Fruit fly (Drosophila melanogaster) whole organism, embryonic: ENCODE measurements around the gene CG13837.

Experiments
- Antp ChIP-seq: fragments of 200-800 bp; sonication (Bioruptor generic); optimal IDR thresholded peaks from 3 replicates; lab custom pipeline; 2016; ENCODE audit warnings: missing biosample characterization, missing genetic modification characterization
- Atf3 ChIP-seq: fragments of 200-800 bp; sonication (Bioruptor generic); optimal IDR thresholded peaks from 3 replicates; lab custom pipeline; 2016; ENCODE audit warnings: missing biosample characterization, missing genetic modification characterization
- Atf6 ChIP-seq: fragments of 200-800 bp; sonication (Bioruptor generic); IDR thresholded peaks from 2 replicates; pipeline ENCODE4 v1.3.6; 2022; ENCODE audit warnings: missing biosample characterization, missing genetic modification characterization
- CG10267 ChIP-seq: fragments of 200-800 bp; sonication (Bioruptor generic); optimal IDR thresholded peaks from 2 replicates; lab custom pipeline; 2018; ENCODE audit warnings: missing biosample characterization, mild to moderate bottlenecking, missing genetic modification characterization, moderate library complexity
- CG10959 ChIP-seq: fragments of 200-800 bp; sonication (Bioruptor generic); IDR thresholded peaks from 2 replicates; pipeline ENCODE4 v1.3.6; 2022; ENCODE audit warnings: missing biosample characterization, missing genetic modification characterization
- CG11504 ChIP-seq: fragments of 200-800 bp; sonication (Bioruptor generic); optimal IDR thresholded peaks from 3 replicates; lab custom pipeline; 2019; ENCODE audit warnings: missing biosample characterization, mild to moderate bottlenecking, missing genetic modification characterization, moderate library complexity
- CG1233 ChIP-seq: fragments of 200-800 bp; sonication (Bioruptor generic); optimal IDR thresholded peaks from 4 replicates; lab custom pipeline; 2018; ENCODE audit warnings: missing biosample characterization, mild to moderate bottlenecking, missing genetic modification characterization
- CG12391 ChIP-seq: fragments of 200-800 bp; sonication (Bioruptor generic); optimal IDR thresholded peaks from 3 replicates; lab custom pipeline; 2018; ENCODE audit warnings: missing biosample characterization, mild to moderate bottlenecking, missing genetic modification characterization, moderate library complexity
- CG13424 ChIP-seq: fragments of 200-800 bp; sonication (Bioruptor generic); optimal IDR thresholded peaks from 2 replicates; lab custom pipeline; 2019; ENCODE audit warnings: missing biosample characterization, mild to moderate bottlenecking, missing genetic modification characterization, moderate library complexity
- CG16779 ChIP-seq: fragments of 200-800 bp; sonication (Bioruptor generic); IDR thresholded peaks from 2 replicates; pipeline ENCODE4 v1.3.6; 2022; ENCODE audit warnings: missing biosample characterization, missing genetic modification characterization
- CG18764 ChIP-seq: fragments of 200-800 bp; sonication (Bioruptor generic); optimal IDR thresholded peaks from 3 replicates; lab custom pipeline; 2016; ENCODE audit warnings: missing biosample characterization, missing genetic modification characterization
- CG2120 ChIP-seq: fragments of 200-800 bp; sonication (Bioruptor generic); optimal IDR thresholded peaks from 3 replicates; lab custom pipeline; 2016; ENCODE audit warnings: missing biosample characterization, missing genetic modification characterization
- CG34376 ChIP-seq: fragments of 200-800 bp; sonication (Bioruptor generic); optimal IDR thresholded peaks from 2 replicates; lab custom pipeline; 2018; ENCODE audit warnings: missing biosample characterization, mild to moderate bottlenecking, missing genetic modification characterization
- CG4404 ChIP-seq: fragments of 200-800 bp; sonication (Bioruptor generic); IDR thresholded peaks from 2 replicates; pipeline ENCODE4 v1.3.6; 2022; ENCODE audit warnings: missing biosample characterization, missing genetic modification characterization
- CG4424 ChIP-seq: fragments of 200-800 bp; sonication (Bioruptor generic); optimal IDR thresholded peaks from 3 replicates; lab custom pipeline; 2016; ENCODE audit warnings: missing biosample characterization, missing genetic modification characterization
- CG6175 ChIP-seq: fragments of 200-800 bp; sonication (Bioruptor generic); IDR thresholded peaks from 3 replicates; pipeline ENCODE4 v1.3.6; 2022; ENCODE audit warnings: missing biosample characterization, missing genetic modification characterization
- CG6254 ChIP-seq: fragments of 200-800 bp; sonication (Bioruptor generic); optimal IDR thresholded peaks from 3 replicates; lab custom pipeline; 2017; ENCODE audit warnings: mild to moderate bottlenecking, missing biosample characterization, missing genetic modification reagents, missing genetic modification characterization
- CG7786 ChIP-seq: fragments of 200-800 bp; sonication (Bioruptor generic); optimal IDR thresholded peaks from 2 replicates; lab custom pipeline; 2016; ENCODE audit warnings: missing biosample characterization, missing genetic modification characterization
- CG8359 ChIP-seq: fragments of 200-800 bp; sonication (Bioruptor generic); optimal IDR thresholded peaks from 2 replicates; lab custom pipeline; 2017; ENCODE audit warnings: missing biosample characterization, mild to moderate bottlenecking, missing genetic modification characterization, borderline replicate concordance
- CG8478 ChIP-seq: fragments of >200 bp; optimal IDR thresholded peaks from 2 replicates; lab custom pipeline; 2018
- CG8765 ChIP-seq: fragments of 200-800 bp; sonication (Bioruptor generic); IDR thresholded peaks from 2 replicates; pipeline ENCODE4 v1.3.6; 2022; ENCODE audit warnings: missing biosample characterization, missing genetic modification characterization
- CHES-1-like ChIP-seq: fragments of 200-800 bp; sonication (Bioruptor generic); optimal IDR thresholded peaks from 2 replicates; lab custom pipeline; 2016; ENCODE audit warnings: missing biosample characterization, missing genetic modification characterization
- D19A ChIP-seq: fragments of 200-800 bp; optimal IDR thresholded peaks from 3 replicates; lab custom pipeline; 2019; ENCODE audit warnings: missing biosample characterization, mild to moderate bottlenecking, missing genetic modification characterization, moderate library complexity
- Dip3 ChIP-seq: fragments of 200-800 bp; sonication (Bioruptor generic); optimal IDR thresholded peaks from 3 replicates; lab custom pipeline; 2016; ENCODE audit warnings: missing biosample characterization, missing genetic modification characterization
- Fer2 ChIP-seq: fragments of 200-800 bp; sonication (Bioruptor generic); optimal IDR thresholded peaks from 2 replicates; lab custom pipeline; 2018; ENCODE audit warnings: missing biosample characterization, mild to moderate bottlenecking, missing genetic modification characterization, moderate library complexity
- Hr78 ChIP-seq, 2 experiments: fragments of 200-800 bp in 1 of 2; fragments of >200 bp in 1 of 2; sonication (Bioruptor generic) in 1 of 2; optimal IDR thresholded peaks; 2 replicates each; lab custom pipeline; 2017 to 2019; ENCODE audit warnings: missing biosample characterization in 2 of 2, missing genetic modification characterization in 2 of 2, mild to moderate bottlenecking in 1 of 2, moderate library complexity in 1 of 2
- MBD-R2 ChIP-seq: fragments of 200-800 bp; sonication (Bioruptor generic); IDR thresholded peaks from 2 replicates; pipeline ENCODE4 v1.3.6; 2022; ENCODE audit warnings: missing biosample characterization, missing genetic modification characterization
- Oaz ChIP-seq: fragments of 200-800 bp; sonication (Bioruptor generic); IDR thresholded peaks from 2 replicates; pipeline ENCODE4 v1.3.6; 2022; ENCODE audit warnings: missing biosample characterization, missing genetic modification characterization
- Sox102F ChIP-seq: fragments of 200-800 bp; sonication (Bioruptor generic); optimal IDR thresholded peaks from 2 replicates; lab custom pipeline; 2018; ENCODE audit warnings: missing biosample characterization, mild to moderate bottlenecking, missing genetic modification characterization, moderate library complexity
- Usf ChIP-seq: fragments of 200-800 bp; sonication (Bioruptor generic); optimal IDR thresholded peaks from 2 replicates; lab custom pipeline; 2017; ENCODE audit warnings: missing genotype, missing biosample characterization, missing genetic modification characterization
- Vsx1 ChIP-seq: fragments of 200-800 bp; sonication (Bioruptor generic); optimal IDR thresholded peaks from 2 replicates; lab custom pipeline; 2017; ENCODE audit warnings: missing biosample characterization, mild to moderate bottlenecking, missing genetic modification characterization, missing genetic modification reagents
- ase ChIP-seq: fragments of 200-800 bp; sonication (Bioruptor generic); IDR thresholded peaks from 3 replicates; pipeline ENCODE4 v1.3.6; 2022; ENCODE audit warnings: missing biosample characterization, missing genetic modification characterization
- az2 ChIP-seq: fragments of 200-800 bp; sonication (Bioruptor generic); optimal IDR thresholded peaks from 3 replicates; lab custom pipeline; 2016; ENCODE audit warnings: missing biosample characterization, missing genetic modification characterization
- caup ChIP-seq: fragments of 200-800 bp; sonication (Bioruptor generic); optimal IDR thresholded peaks from 3 replicates; lab custom pipeline; 2017; ENCODE audit warnings: missing biosample characterization, mild to moderate bottlenecking, missing genetic modification characterization, moderate library complexity; ENCODE audit not compliant: severe bottlenecking
- cg ChIP-seq: fragments of 200-800 bp; sonication (Bioruptor generic); optimal IDR thresholded peaks from 3 replicates; lab custom pipeline; 2019; ENCODE audit warnings: missing biosample characterization, mild to moderate bottlenecking, missing genetic modification characterization, moderate library complexity
- fu2 ChIP-seq: fragments of 200-800 bp; sonication (Bioruptor generic); optimal IDR thresholded peaks from 2 replicates; lab custom pipeline; 2016; ENCODE audit warnings: missing biosample characterization, missing genetic modification characterization
- gsb-n ChIP-seq: fragments of 200-800 bp; sonication (Bioruptor generic); optimal IDR thresholded peaks from 3 replicates; lab custom pipeline; 2018; ENCODE audit warnings: missing biosample characterization, mild to moderate bottlenecking, missing genetic modification characterization
- hb ChIP-seq: fragments of 200-800 bp; sonication (Bioruptor generic); IDR thresholded peaks from 3 replicates; pipeline ENCODE4 v1.3.6; 2022; ENCODE audit warnings: missing biosample characterization, missing genetic modification characterization; ENCODE audit not compliant: partially characterized antibody
- ind ChIP-seq: fragments of 200-800 bp; sonication (Bioruptor generic); optimal IDR thresholded peaks from 3 replicates; lab custom pipeline; 2016; ENCODE audit warnings: missing biosample characterization, missing genetic modification characterization
- lola ChIP-seq, 3 experiments: fragments of >200 bp in 2 of 3; fragments of 200-800 bp in 1 of 3; sonication (Bioruptor generic) in 1 of 3; optimal IDR thresholded peaks; 2 replicates each; lab custom pipeline; 2017 to 2019; ENCODE audit warnings: missing biosample characterization in 3 of 3, missing genetic modification characterization in 3 of 3, mild to moderate bottlenecking in 1 of 3, moderate library complexity in 1 of 3
- maf-S ChIP-seq: fragments of 200-800 bp; sonication (Bioruptor generic); optimal IDR thresholded peaks from 2 replicates; lab custom pipeline; 2016; ENCODE audit warnings: missing biosample characterization, missing genetic modification characterization
- nau ChIP-seq: fragments of 200-800 bp; sonication (Bioruptor generic); optimal IDR thresholded peaks from 3 replicates; lab custom pipeline; 2017; ENCODE audit warnings: missing biosample characterization, mild to moderate bottlenecking, missing genetic modification characterization, missing genetic modification reagents
- pan ChIP-seq, 4 experiments: fragments of >200 bp in 3 of 4; fragments of 200-800 bp in 1 of 4; sonication (Bioruptor generic) in 1 of 4; optimal IDR thresholded peaks in 3 of 4; IDR thresholded peaks in 1 of 4; 2 replicates each; pipeline versions ENCODE4 v1.3.6 to Lab custom; 2017 to 2022; ENCODE audit warnings: missing biosample characterization in 2 of 4, missing genetic modification characterization in 2 of 4, mixed read lengths in 1 of 4
- peb ChIP-seq: fragments of 200-800 bp; sonication (Bioruptor generic); IDR thresholded peaks from 2 replicates; pipeline ENCODE4 v1.3.6; 2022; ENCODE audit warnings: missing biosample characterization, missing genetic modification characterization
- ranshi ChIP-seq: fragments of 200-800 bp; sonication (Bioruptor generic); IDR thresholded peaks from 2 replicates; pipeline ENCODE4 v1.3.6; 2022; ENCODE audit warnings: missing biosample characterization, missing genetic modification characterization
- salm ChIP-seq: fragments of 200-800 bp; sonication (Bioruptor generic); optimal IDR thresholded peaks from 2 replicates; lab custom pipeline; 2018; ENCODE audit warnings: missing biosample characterization, mild to moderate bottlenecking, missing genetic modification characterization
- shn ChIP-seq: fragments of 200-800 bp; sonication (Bioruptor generic); optimal IDR thresholded peaks from 3 replicates; lab custom pipeline; 2016; ENCODE audit warnings: missing biosample characterization, missing genetic modification characterization
- tio ChIP-seq: fragments of 200-800 bp; sonication (Bioruptor generic); optimal IDR thresholded peaks from 2 replicates; lab custom pipeline; 2017; ENCODE audit warnings: missing biosample characterization, missing genetic modification characterization, inconsistent platforms
- tup ChIP-seq: fragments of 200-800 bp; sonication (Bioruptor generic); optimal IDR thresholded peaks from 2 replicates; lab custom pipeline; 2016; ENCODE audit warnings: missing biosample characterization, mild to moderate bottlenecking, missing genetic modification characterization, moderate library complexity

Gene CG13837

DNA sequence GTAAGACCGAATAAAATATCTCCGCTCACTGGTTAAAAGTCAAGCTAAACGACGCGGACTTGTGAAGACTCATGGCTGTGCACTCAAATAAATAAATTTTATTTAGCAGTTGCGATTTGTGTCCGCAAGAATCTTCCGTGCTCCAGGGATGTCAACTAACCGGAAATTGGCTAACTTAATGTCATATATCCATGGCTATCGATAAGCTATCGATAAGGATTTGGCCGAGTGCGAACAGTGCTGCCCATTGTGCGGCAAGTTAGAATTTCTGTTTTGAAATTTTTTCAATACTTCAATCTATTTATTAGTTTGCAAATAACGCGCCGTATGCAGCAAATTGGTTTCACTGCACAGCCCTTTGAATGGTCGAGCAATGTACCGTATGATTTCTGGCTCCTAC, 10.1 kb downstream of the CG13837 start, which contains the start of gene p53 (continued):
- peak; percentile 13 for TF ChIP-seq Antp (GFP tag; lab: Kevin White, UChicago)
- peak; percentile 78 for TF ChIP-seq CG34376 (GFP tag; lab: Kevin White, UChicago)
- no peak for TF ChIP-seq tup (GFP tag; lab: Kevin White, UChicago)
- peak; percentile 63 for TF ChIP-seq CG18764 (GFP tag; lab: Kevin White, UChicago)
- TF ChIP-seq gsb-n (tag; lab: Kevin White, UChicago) = peak; percentile 59
- TF ChIP-seq Usf (GFP tag; lab: Kevin White, UChicago) = peak; percentile 21
- TF ChIP-seq MBD-R2 (GFP tag; lab: Robert Waterston, UW) = peak; percentile 56
- peak; percentile 66 for TF ChIP-seq ranshi (GFP tag; lab: Robert Waterston, UW)
- TF ChIP-seq CG6175 (GFP tag; lab: Robert Waterston, UW) = 0 out of 3 replicates have a peak, but pooled peaks have one; percentile 42
- TF ChIP-seq Oaz = 0 out of 2 replicates have a peak, but pooled peaks have one; percentile 36
- TF ChIP-seq CG8765 (GFP tag; lab: Robert Waterston, UW) = peak; percentile 26; the same call in 1 of the 2 replicates
- peak; percentile 62 for TF ChIP-seq CG4424
- peak; percentile 58 for TF ChIP-seq shn (GFP tag; lab: Kevin White, UChicago)
- TF ChIP-seq maf-S = peak; percentile 68
- peak in 1 of 3 experiments; percentile 45 for TF ChIP-seq lola (GFP tag; optimal IDR thresholded peaks at IDR 0.05; lab: Kevin White, UChicago)
- TF ChIP-seq CG2120 (GFP tag; lab: Kevin White, UChicago) = peak; percentile 43
- peak; percentile 49 for TF ChIP-seq CG8359 (GFP tag; lab: Kevin White, UChicago)
- TF ChIP-seq tio (GFP tag; lab: Kevin White, UChicago) = no peak
- TF ChIP-seq az2 = peak; percentile 31
- peak; percentile 58 for TF ChIP-seq Atf6 (GFP tag; lab: Robert Waterston, UW)
- TF ChIP-seq Sox102F (GFP tag; lab: Kevin White, UChicago) = peak; percentile 30
- peak; percentile 33 for TF ChIP-seq ind (GFP tag; lab: Kevin White, UChicago)
- peak; percentile 81 for TF ChIP-seq Vsx1
- TF ChIP-seq CG6254 (GFP tag; lab: Kevin White, UChicago) = peak; percentile 62
- TF ChIP-seq Hr78 (GFP tag; optimal IDR thresholded peaks at IDR 0.05; lab: Kevin White, UChicago) = no peak
- TF ChIP-seq hb (GFP tag; lab: Robert Waterston, UW) = peak; percentile 75; the same call in 2 of the 3 replicates
- TF ChIP-seq Fer2 = peak; percentile 57
- TF ChIP-seq CG10959 (GFP tag; lab: Robert Waterston, UW) = no peak
- TF ChIP-seq CG8478 (lab: Kevin White, UChicago) = no peak
- TF ChIP-seq salm (tag; lab: Kevin White, UChicago) = peak; percentile 22
- peak; percentile 84 for TF ChIP-seq CG1233
- peak; percentile 60 for TF ChIP-seq fu2 (GFP tag; lab: Kevin White, UChicago)
- no peak for TF ChIP-seq D19A (tag; lab: Kevin White, UChicago)
- no peak for TF ChIP-seq CG4404 (GFP tag; lab: Robert Waterston, UW)
- peak; percentile 53; the same call in 1 of the 3 replicates for TF ChIP-seq ase (GFP tag; lab: Robert Waterston, UW)
- TF ChIP-seq CG11504 (tag; lab: Kevin White, UChicago) = no peak
- TF ChIP-seq pan (optimal IDR thresholded peaks at IDR 0.05; lab: Kevin White, UChicago) = no peak
- TF ChIP-seq pan (GFP tag; optimal IDR thresholded peaks at IDR 0.05 in 1 of 2, IDR thresholded peaks at IDR 0.05 in 1 of 2) = peak in 1 of 2 experiments; percentile 73
- peak; percentile 68 for TF ChIP-seq CHES-1-like
- TF ChIP-seq nau = peak; percentile 86
- peak; percentile 33 for TF ChIP-seq CG13424 (tag; lab: Kevin White, UChicago)
- no peak for TF ChIP-seq cg (GFP tag; lab: Kevin White, UChicago)
- 0 out of 2 replicates have a peak, but pooled peaks have one; percentile 5 for TF ChIP-seq CG16779
- peak; percentile 72 for TF ChIP-seq Dip3
- peak; percentile 91 for TF ChIP-seq caup (GFP tag; lab: Kevin White, UChicago)
- peak; percentile 64 for TF ChIP-seq CG10267
- TF ChIP-seq peb (GFP tag; lab: Robert Waterston, UW) = 0 out of 2 replicates have a peak, but pooled peaks have one; percentile 27
- TF ChIP-seq Atf3 = peak; percentile 59
- TF ChIP-seq CG12391 (tag; lab: Kevin White, UChicago) = peak; percentile 73
- TF ChIP-seq CG7786 = peak; percentile 28
